Fruit fly (Drosophila melanogaster) whole organism, embryonic: ENCODE measurements around the gene Drice.
A peak's percentile ranks its signal among the peaks of the same experiment; 100 is the strongest.

Experiments used
- ATbp ChIP-seq: fragments of 200-800 bp; sonication (Bioruptor generic); optimal IDR thresholded peaks from 2 replicates; lab custom pipeline; 2017; ENCODE audit warnings: missing biosample characterization, mild to moderate bottlenecking, missing genetic modification characterization, missing genetic modification reagents
- CG10267 ChIP-seq: fragments of 200-800 bp; sonication (Bioruptor generic); optimal IDR thresholded peaks from 2 replicates; lab custom pipeline; 2018; ENCODE audit warnings: missing biosample characterization, mild to moderate bottlenecking, missing genetic modification characterization, moderate library complexity
- CG10565 ChIP-seq: fragments of 200-800 bp; sonication (Bioruptor generic); optimal IDR thresholded peaks from 3 replicates; lab custom pipeline; 2016; ENCODE audit warnings: missing biosample characterization, mild to moderate bottlenecking, missing genetic modification characterization
- CG10959 ChIP-seq: fragments of 200-800 bp; sonication (Bioruptor generic); IDR thresholded peaks from 2 replicates; pipeline ENCODE4 v1.3.6; 2022; ENCODE audit warnings: missing biosample characterization, missing genetic modification characterization
- CG11085 ChIP-seq: fragments of 200-800 bp; sonication (Bioruptor generic); IDR thresholded peaks from 2 replicates; pipeline ENCODE4 v1.3.6; 2022; ENCODE audit warnings: missing biosample characterization, missing genetic modification characterization
- CG11696 ChIP-seq: fragments of 200-800 bp; sonication (Bioruptor generic); IDR thresholded peaks from 2 replicates; pipeline ENCODE4 v1.3.6; 2022; ENCODE audit warnings: missing biosample characterization, missing genetic modification characterization
- CG12219 ChIP-seq: fragments of 200-800 bp; sonication (Bioruptor generic); optimal IDR thresholded peaks from 3 replicates; lab custom pipeline; 2018; ENCODE audit warnings: missing biosample characterization, mild to moderate bottlenecking, missing genetic modification characterization
- CG14667 ChIP-seq: fragments of 200-800 bp; sonication (Bioruptor generic); IDR thresholded peaks from 2 replicates; pipeline ENCODE4 v1.3.6; 2022; ENCODE audit warnings: missing biosample characterization, missing genetic modification characterization
- CG15011 ChIP-seq: fragments of 200-800 bp; sonication (Bioruptor generic); optimal IDR thresholded peaks from 3 replicates; lab custom pipeline; 2018; ENCODE audit warnings: missing biosample characterization, mild to moderate bottlenecking, missing genetic modification characterization
- CG16863 ChIP-seq: fragments of 200-800 bp; sonication (Bioruptor generic); optimal IDR thresholded peaks from 3 replicates; lab custom pipeline; 2016; ENCODE audit warnings: missing biosample characterization, missing genetic modification characterization
- CG30020 ChIP-seq: fragments of 200-800 bp; optimal IDR thresholded peaks from 2 replicates; lab custom pipeline; 2019; ENCODE audit warnings: missing biosample characterization, mild to moderate bottlenecking, missing genetic modification characterization, moderate library complexity
- CG33557 ChIP-seq: fragments of 200-800 bp; sonication (Bioruptor generic); optimal IDR thresholded peaks from 2 replicates; lab custom pipeline; 2019; ENCODE audit warnings: missing biosample characterization, mild to moderate bottlenecking, missing genetic modification characterization, moderate library complexity
- CG3847 ChIP-seq: fragments of 200-800 bp; sonication (Bioruptor generic); IDR thresholded peaks from 2 replicates; pipeline ENCODE4 v1.3.6; 2022; ENCODE audit warnings: missing biosample characterization, missing genetic modification characterization
- CG4360 ChIP-seq: fragments of 200-800 bp; sonication (Bioruptor generic); IDR thresholded peaks from 2 replicates; pipeline ENCODE4 v1.3.6; 2022; ENCODE audit warnings: missing biosample characterization, missing genetic modification characterization
- CG4854 ChIP-seq: fragments of 200-800 bp; sonication (Bioruptor generic); optimal IDR thresholded peaks from 2 replicates; lab custom pipeline; 2016; ENCODE audit warnings: missing biosample characterization, missing genetic modification characterization, inconsistent platforms
- CG6765 ChIP-seq: fragments of 200-800 bp; sonication (Bioruptor generic); optimal IDR thresholded peaks from 3 replicates; lab custom pipeline; 2017; ENCODE audit warnings: missing biosample characterization, mild to moderate bottlenecking, missing genetic modification characterization
- CG7839 ChIP-seq: fragments of 200-800 bp; sonication (Bioruptor generic); optimal IDR thresholded peaks from 3 replicates; lab custom pipeline; 2018; ENCODE audit warnings: missing biosample characterization, mild to moderate bottlenecking, missing genetic modification characterization, moderate library complexity
- CG9727 ChIP-seq: fragments of 200-800 bp; sonication (Bioruptor generic); optimal IDR thresholded peaks from 3 replicates; lab custom pipeline; 2017; ENCODE audit warnings: missing biosample characterization, mild to moderate bottlenecking, missing genetic modification characterization
- CG9817 ChIP-seq: fragments of 200-800 bp; sonication (Bioruptor generic); optimal IDR thresholded peaks from 2 replicates; lab custom pipeline; 2018; ENCODE audit warnings: missing biosample characterization, mild to moderate bottlenecking, missing genetic modification characterization, moderate library complexity
- D ChIP-seq, 2 experiments: fragments of 200-800 bp in 1 of 2; fragments of >200 bp in 1 of 2; sonication (Bioruptor generic) in 1 of 2; optimal IDR thresholded peaks; 2 replicates in 1 of 2; 3 replicates in 1 of 2; lab custom pipeline; 2017; ENCODE audit warnings: mild to moderate bottlenecking in 1 of 2, missing biosample characterization in 1 of 2, missing genetic modification characterization in 1 of 2, missing genetic modification reagents in 1 of 2
- Doc3 ChIP-seq: fragments of 200-800 bp; sonication (Bioruptor generic); IDR thresholded peaks from 3 replicates; pipeline ENCODE4 v1.3.6; 2022; ENCODE audit warnings: missing biosample characterization, missing genetic modification characterization; ENCODE audit not compliant: partially characterized antibody
- Fer2 ChIP-seq: fragments of 200-800 bp; sonication (Bioruptor generic); optimal IDR thresholded peaks from 2 replicates; lab custom pipeline; 2018; ENCODE audit warnings: missing biosample characterization, mild to moderate bottlenecking, missing genetic modification characterization, moderate library complexity
- Hr78 ChIP-seq, 2 experiments: fragments of 200-800 bp in 1 of 2; fragments of >200 bp in 1 of 2; sonication (Bioruptor generic) in 1 of 2; optimal IDR thresholded peaks; 2 replicates each; lab custom pipeline; 2017 to 2019; ENCODE audit warnings: missing biosample characterization in 2 of 2, missing genetic modification characterization in 2 of 2, mild to moderate bottlenecking in 1 of 2, moderate library complexity in 1 of 2
- Hsf ChIP-seq: fragments of 200-800 bp; sonication (Bioruptor generic); optimal IDR thresholded peaks from 3 replicates; lab custom pipeline; 2016; ENCODE audit warnings: missing biosample characterization, missing genetic modification characterization
- Neu2 ChIP-seq: fragments of 200-800 bp; sonication (Bioruptor generic); optimal IDR thresholded peaks from 3 replicates; lab custom pipeline; 2016; ENCODE audit warnings: missing biosample characterization, missing genetic modification characterization, borderline replicate concordance
- PHDP ChIP-seq: fragments of 200-800 bp; sonication (Bioruptor generic); optimal IDR thresholded peaks from 3 replicates; lab custom pipeline; 2018; ENCODE audit warnings: missing biosample characterization, mild to moderate bottlenecking, missing genetic modification characterization, moderate library complexity
- TFAM ChIP-seq: fragments of 200-800 bp; sonication (Bioruptor generic); optimal IDR thresholded peaks from 2 replicates; lab custom pipeline; 2017; ENCODE audit warnings: missing biosample characterization, missing genetic modification characterization, inconsistent platforms
- Xbp1 ChIP-seq: fragments of 200-800 bp; sonication (Bioruptor generic); optimal IDR thresholded peaks from 3 replicates; lab custom pipeline; 2016; ENCODE audit warnings: missing biosample characterization, mild to moderate bottlenecking, missing genetic modification characterization
- aop ChIP-seq: fragments of 200-800 bp; sonication (Bioruptor generic); IDR thresholded peaks from 2 replicates; pipeline ENCODE4 v1.3.6; 2022; ENCODE audit warnings: missing biosample characterization, missing genetic modification characterization
- bbx ChIP-seq: fragments of 200-800 bp; sonication (Bioruptor generic); IDR thresholded peaks from 2 replicates; pipeline ENCODE4 v1.3.6; 2022; ENCODE audit warnings: missing biosample characterization, missing genetic modification characterization; ENCODE audit not compliant: partially characterized antibody
- bsh ChIP-seq, 2 experiments: fragments of 200-800 bp; sonication (Bioruptor generic); optimal IDR thresholded peaks; 2 replicates each; lab custom pipeline; 2017 to 2018; ENCODE audit warnings: mild to moderate bottlenecking in 2 of 2, missing biosample characterization in 2 of 2, missing genetic modification characterization in 2 of 2, moderate library complexity in 1 of 2
- cas ChIP-seq: fragments of 200-800 bp; sonication (Bioruptor generic); IDR thresholded peaks from 2 replicates; pipeline ENCODE4 v1.3.6; 2022; ENCODE audit warnings: missing biosample characterization, missing genetic modification characterization
- caup ChIP-seq: fragments of 200-800 bp; sonication (Bioruptor generic); optimal IDR thresholded peaks from 3 replicates; lab custom pipeline; 2017; ENCODE audit warnings: missing biosample characterization, mild to moderate bottlenecking, missing genetic modification characterization, moderate library complexity; ENCODE audit not compliant: severe bottlenecking
- corto ChIP-seq: fragments of 200-800 bp; sonication (Bioruptor generic); optimal IDR thresholded peaks from 2 replicates; lab custom pipeline; 2016; ENCODE audit warnings: missing biosample characterization, mild to moderate bottlenecking, missing genetic modification characterization, moderate library complexity
- da ChIP-seq: fragments of 200-800 bp; sonication (Bioruptor generic); optimal IDR thresholded peaks from 2 replicates; lab custom pipeline; 2016; ENCODE audit warnings: missing biosample characterization, missing genetic modification characterization
- eyg ChIP-seq: fragments of 200-800 bp; sonication (Bioruptor generic); optimal IDR thresholded peaks from 3 replicates; lab custom pipeline; 2016; ENCODE audit warnings: missing biosample characterization, missing genetic modification characterization
- gcm ChIP-seq: fragments of 200-800 bp; sonication (Bioruptor generic); optimal IDR thresholded peaks from 2 replicates; lab custom pipeline; 2019; ENCODE audit warnings: missing biosample characterization, mild to moderate bottlenecking, missing genetic modification characterization, moderate library complexity
- gcm2 ChIP-seq: fragments of 200-800 bp; sonication (Bioruptor generic); optimal IDR thresholded peaks from 2 replicates; lab custom pipeline; 2016; ENCODE audit warnings: missing biosample characterization, missing genetic modification characterization
- gsb ChIP-seq: fragments of 200-800 bp; sonication (Bioruptor generic); IDR thresholded peaks from 2 replicates; pipeline ENCODE4 v1.3.6; 2022; ENCODE audit warnings: missing biosample characterization, missing genetic modification characterization
- hb ChIP-seq: fragments of 200-800 bp; sonication (Bioruptor generic); IDR thresholded peaks from 3 replicates; pipeline ENCODE4 v1.3.6; 2022; ENCODE audit warnings: missing biosample characterization, missing genetic modification characterization; ENCODE audit not compliant: partially characterized antibody
- kah ChIP-seq: fragments of 200-800 bp; sonication (Bioruptor generic); optimal IDR thresholded peaks from 2 replicates; lab custom pipeline; 2018; ENCODE audit warnings: missing biosample characterization, mild to moderate bottlenecking, missing genetic modification characterization
- ken ChIP-seq: fragments of 200-800 bp; sonication (Bioruptor generic); IDR thresholded peaks from 3 replicates; pipeline ENCODE4 v1.3.6; 2022; ENCODE audit warnings: missing biosample characterization, missing genetic modification characterization
- nau ChIP-seq: fragments of 200-800 bp; sonication (Bioruptor generic); optimal IDR thresholded peaks from 3 replicates; lab custom pipeline; 2017; ENCODE audit warnings: missing biosample characterization, mild to moderate bottlenecking, missing genetic modification characterization, missing genetic modification reagents
- odd ChIP-seq: fragments of 200-800 bp; sonication (Bioruptor generic); optimal IDR thresholded peaks from 2 replicates; lab custom pipeline; 2017; ENCODE audit warnings: missing biosample characterization, mild to moderate bottlenecking, missing genetic modification characterization
- pfk ChIP-seq: fragments of 200-800 bp; sonication (Bioruptor generic); optimal IDR thresholded peaks from 2 replicates; lab custom pipeline; 2018; ENCODE audit warnings: missing biosample characterization, mild to moderate bottlenecking, missing genetic modification characterization, moderate library complexity
- ssp ChIP-seq: fragments of 200-800 bp; sonication (Bioruptor generic); IDR thresholded peaks from 2 replicates; pipeline ENCODE4 v1.3.6; 2022; ENCODE audit warnings: missing biosample characterization, missing genetic modification characterization
- ttk ChIP-seq: fragments of 200-800 bp; sonication (Bioruptor generic); IDR thresholded peaks from 2 replicates; pipeline ENCODE4 v2.1.2; 2022; ENCODE audit warnings: missing biosample characterization, missing genetic modification characterization
- unc-4 ChIP-seq: fragments of 200-800 bp; sonication (Bioruptor generic); IDR thresholded peaks from 2 replicates; pipeline ENCODE4 v1.3.6; 2022; ENCODE audit warnings: missing biosample characterization, missing genetic modification characterization; ENCODE audit not compliant: partially characterized antibody
- wek ChIP-seq: fragments of 200-800 bp; sonication (Bioruptor generic); optimal IDR thresholded peaks from 3 replicates; lab custom pipeline; 2018; ENCODE audit warnings: missing biosample characterization, mild to moderate bottlenecking, missing genetic modification characterization, moderate library complexity

The Drice gene

DNA sequence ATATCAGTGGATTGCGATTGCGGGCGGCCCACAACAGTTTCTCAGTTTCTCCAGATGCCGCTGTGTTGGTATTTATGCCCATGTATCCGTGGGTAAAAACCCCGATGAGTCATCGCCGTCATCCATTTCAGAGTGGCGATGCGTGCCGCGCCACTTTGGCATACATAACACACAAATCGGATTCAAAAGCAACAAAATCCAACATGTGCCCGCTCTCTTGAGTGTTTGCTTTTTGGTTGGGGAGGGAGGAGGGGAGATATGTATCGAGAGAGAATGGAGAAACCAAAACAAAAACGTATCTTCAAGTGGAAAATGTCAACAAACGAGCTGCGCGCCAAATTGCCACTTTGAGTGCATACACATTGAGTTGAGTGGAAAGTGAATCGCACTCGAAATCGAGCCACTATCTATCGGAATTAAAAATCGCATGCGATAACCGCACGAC lies 27.8 kb upstream of the Drice start (continued):
- no peak for TF ChIP-seq CG11696 (GFP tag; lab: Robert Waterston, UW)
- TF ChIP-seq CG30020 = no peak
- TF ChIP-seq wek (GFP tag; lab: Kevin White, UChicago) = peak; percentile 83
- TF ChIP-seq bbx (GFP tag; lab: Robert Waterston, UW) = peak; percentile 80
- TF ChIP-seq CG10959 (GFP tag; lab: Robert Waterston, UW) = no peak
- no peak for TF ChIP-seq Doc3 (GFP tag; lab: Robert Waterston, UW)
- no peak for TF ChIP-seq CG9817 (tag; lab: Kevin White, UChicago)
- no peak for TF ChIP-seq CG9727
- TF ChIP-seq hb = no peak
- no peak for TF ChIP-seq CG11085 (GFP tag; lab: Robert Waterston, UW)
- no peak for TF ChIP-seq CG3847 (GFP tag; lab: Robert Waterston, UW)
- no peak for TF ChIP-seq corto (GFP tag; lab: Kevin White, UChicago)
- TF ChIP-seq Hsf (GFP tag; lab: Kevin White, UChicago) = no peak
- no peak for TF ChIP-seq Xbp1 (GFP tag; lab: Kevin White, UChicago)
- TF ChIP-seq TFAM = no peak
- TF ChIP-seq kah (GFP tag; lab: Kevin White, UChicago) = peak; percentile 89
- no peak for TF ChIP-seq CG12219 (GFP tag; lab: Kevin White, UChicago)
- no peak for TF ChIP-seq Neu2 (GFP tag; lab: Kevin White, UChicago)
- peak; percentile 8 for TF ChIP-seq PHDP (tag; lab: Kevin White, UChicago)
- peak; percentile 30; the same call in 1 of the 2 replicates for TF ChIP-seq unc-4 (GFP tag; lab: Robert Waterston, UW)
- TF ChIP-seq gcm2 (GFP tag; lab: Kevin White, UChicago) = no peak
- no peak for TF ChIP-seq CG6765 (GFP tag; lab: Kevin White, UChicago)
- peak; percentile 11 for TF ChIP-seq odd
- TF ChIP-seq aop (GFP tag; lab: Robert Waterston, UW) = no peak
- no peak for TF ChIP-seq D (optimal IDR thresholded peaks at IDR 0.05; lab: Kevin White, UChicago)
- TF ChIP-seq D (GFP tag; optimal IDR thresholded peaks at IDR 0.05; lab: Kevin White, UChicago) = no peak
- no peak for TF ChIP-seq ssp (GFP tag; lab: Robert Waterston, UW)
- TF ChIP-seq CG10565 (GFP tag; lab: Kevin White, UChicago) = no peak
- TF ChIP-seq CG4360 = peak; percentile 27; the same call in 1 of the 2 replicates
- TF ChIP-seq bsh (GFP tag; optimal IDR thresholded peaks at IDR 0.05; lab: Kevin White, UChicago) = no peak
- TF ChIP-seq ttk (GFP tag; lab: Robert Waterston, UW) = no peak
- no peak for TF ChIP-seq CG7839 (tag; lab: Kevin White, UChicago)
- TF ChIP-seq CG4854 (GFP tag; lab: Kevin White, UChicago) = no peak
- no peak for TF ChIP-seq nau (GFP tag; lab: Kevin White, UChicago)
- TF ChIP-seq CG33557 (GFP tag; lab: Kevin White, UChicago) = no peak
- TF ChIP-seq ken (GFP tag; lab: Robert Waterston, UW) = peak; percentile 23; the same call in 1 of the 3 replicates
- TF ChIP-seq CG14667 (GFP tag; lab: Robert Waterston, UW) = no peak
- no peak for TF ChIP-seq pfk (GFP tag; lab: Kevin White, UChicago)
- no peak for TF ChIP-seq eyg (GFP tag; lab: Kevin White, UChicago)
- TF ChIP-seq gsb (GFP tag; lab: Robert Waterston, UW) = no peak
- TF ChIP-seq cas = no peak
- no peak for TF ChIP-seq CG10267 (tag; lab: Kevin White, UChicago)
- no peak for TF ChIP-seq Hr78 (GFP tag; optimal IDR thresholded peaks at IDR 0.05; lab: Kevin White, UChicago)
- no peak for TF ChIP-seq Fer2 (tag; lab: Kevin White, UChicago)
- TF ChIP-seq da (GFP tag; lab: Kevin White, UChicago) = no peak
- no peak for TF ChIP-seq CG15011
- peak; percentile 65 for TF ChIP-seq ATbp (GFP tag; lab: Kevin White, UChicago)
- no peak for TF ChIP-seq caup
- TF ChIP-seq gcm (GFP tag; lab: Kevin White, UChicago) = peak; percentile 55
- no peak for TF ChIP-seq CG16863 (GFP tag; lab: Kevin White, UChicago)
